Fruit fly (Drosophila melanogaster) whole organism, wandering third instar larva: ENCODE results near the gene CG15408.

Source experiments
- CrebA ChIP-seq: fragments of 200-800 bp; sonication (Bioruptor generic); optimal IDR thresholded peaks from 2 replicates; lab custom pipeline; 2016; ENCODE audit warnings: missing biosample characterization, mild to moderate bottlenecking, missing genetic modification characterization, borderline replicate concordance
- Dif ChIP-seq: fragments of 200-275, 200-300 bp; sonication (Bioruptor generic); optimal IDR thresholded peaks from 2 replicates; lab custom pipeline; 2018; ENCODE audit warnings: missing biosample characterization, missing genetic modification characterization; ENCODE audit not compliant: partially characterized antibody
- GATAd ChIP-seq: sonication (Bioruptor generic); optimal IDR thresholded peaks from 2 replicates; lab custom pipeline; 2016; ENCODE audit warnings: missing biosample characterization, missing genetic modification characterization
- HLH106 ChIP-seq: fragments of 200-800 bp; optimal IDR thresholded peaks from 3 replicates; lab custom pipeline; 2019; ENCODE audit warnings: missing biosample characterization, mild to moderate bottlenecking, missing genetic modification characterization, moderate library complexity
- Hnf4 ChIP-seq: fragments of 200-800 bp; sonication (Bioruptor generic); optimal IDR thresholded peaks from 2 replicates; lab custom pipeline; 2016; ENCODE audit warnings: missing biosample characterization, mild to moderate bottlenecking, missing genetic modification characterization
- Hr78 ChIP-seq: fragments of >200 bp; optimal IDR thresholded peaks from 2 replicates; lab custom pipeline; 2017; ENCODE audit warnings: missing biosample characterization, missing genetic modification characterization
- Hr83 ChIP-seq: fragments of 200-300 bp; sonication (Bioruptor generic); optimal IDR thresholded peaks from 2 replicates; lab custom pipeline; 2016; ENCODE audit warnings: missing biosample characterization, mild to moderate bottlenecking, missing genetic modification characterization, moderate library complexity; ENCODE audit not compliant: poor library complexity, severe bottlenecking
- Mio ChIP-seq: sonication (Bioruptor generic); optimal IDR thresholded peaks from 2 replicates; lab custom pipeline; 2016; ENCODE audit warnings: missing biosample characterization, missing genetic modification characterization
- N ChIP-seq: fragments of >200 bp; optimal IDR thresholded peaks from 2 replicates; lab custom pipeline; 2018; ENCODE audit warnings: missing biosample characterization, missing external identifiers, missing genetic modification characterization
- OdsH ChIP-seq: fragments of 200-800 bp; sonication (Bioruptor generic); optimal IDR thresholded peaks from 2 replicates; lab custom pipeline; 2016; ENCODE audit warnings: missing biosample characterization, mild to moderate bottlenecking, missing genetic modification characterization
- Rel ChIP-seq, 2 experiments: fragments of 200-800 bp; sonication (Bioruptor generic) in 1 of 2; optimal IDR thresholded peaks; 2 replicates in 1 of 2; 3 replicates in 1 of 2; lab custom pipeline; 2016 to 2019; ENCODE audit warnings: mild to moderate bottlenecking in 2 of 2, missing biosample characterization in 2 of 2, missing genetic modification characterization in 2 of 2, moderate library complexity in 1 of 2
- Sp1 ChIP-seq: fragments of 200-800 bp; sonication (Bioruptor generic); optimal IDR thresholded peaks from 3 replicates; lab custom pipeline; 2019; ENCODE audit warnings: missing biosample characterization, mild to moderate bottlenecking, missing genetic modification characterization, moderate library complexity
- br ChIP-seq: fragments of 200-800 bp; sonication (Bioruptor generic); optimal IDR thresholded peaks from 2 replicates; lab custom pipeline; 2016; ENCODE audit warnings: missing biosample characterization, missing genetic modification characterization
- brk ChIP-seq: fragments of 200-800 bp; sonication (Bioruptor generic); optimal IDR thresholded peaks from 2 replicates; lab custom pipeline; 2016; ENCODE audit warnings: missing biosample characterization, mild to moderate bottlenecking, missing genetic modification characterization
- dl ChIP-seq, 2 experiments: fragments of 175-275, 200-275 bp in 1 of 2; fragments of 200-275 bp in 1 of 2; sonication (Bioruptor generic); optimal IDR thresholded peaks; lab custom pipeline; 2018; ENCODE audit warnings: mild to moderate bottlenecking in 2 of 2, missing biosample characterization in 2 of 2, missing genetic modification characterization in 2 of 2, moderate library complexity in 2 of 2; ENCODE audit not compliant: partially characterized antibody in 2 of 2, insufficient read depth in 1 of 2
- dsf ChIP-seq: sonication (Bioruptor generic); optimal IDR thresholded peaks from 2 replicates; lab custom pipeline; 2016; ENCODE audit warnings: missing biosample characterization, missing genetic modification characterization, borderline replicate concordance
- ey ChIP-seq: fragments of 200-800 bp; sonication (Bioruptor generic); optimal IDR thresholded peaks from 2 replicates; lab custom pipeline; 2016; ENCODE audit warnings: missing biosample characterization, missing genetic modification characterization
- foxo ChIP-seq, 2 experiments: fragments of 200-800 bp; sonication (Bioruptor generic); optimal IDR thresholded peaks; 2 replicates in 1 of 2; 3 replicates in 1 of 2; lab custom pipeline; 2016 to 2017; ENCODE audit warnings: missing biosample characterization in 2 of 2, missing genetic modification characterization in 2 of 2
- h ChIP-seq: fragments of 200-800 bp; sonication (Bioruptor generic); optimal IDR thresholded peaks from 3 replicates; lab custom pipeline; 2016; ENCODE audit warnings: missing biosample characterization, mild to moderate bottlenecking, missing genetic modification characterization
- jim ChIP-seq: fragments of 175-275, 200-325 bp; sonication (Bioruptor generic); optimal IDR thresholded peaks from 2 replicates; lab custom pipeline; 2016; ENCODE audit warnings: missing biosample characterization, mild to moderate bottlenecking, missing genetic modification characterization
- lola ChIP-seq: fragments of >200 bp; optimal IDR thresholded peaks from 2 replicates; lab custom pipeline; 2017; ENCODE audit warnings: missing biosample characterization, missing genetic modification characterization
- rgr ChIP-seq: fragments of 200-800 bp; sonication (Bioruptor generic); optimal IDR thresholded peaks from 3 replicates; lab custom pipeline; 2016; ENCODE audit warnings: missing biosample characterization, mild to moderate bottlenecking, missing genetic modification characterization
- sage ChIP-seq: fragments of 200-800 bp; sonication (Bioruptor generic); optimal IDR thresholded peaks from 2 replicates; lab custom pipeline; 2016; ENCODE audit warnings: missing biosample characterization, mild to moderate bottlenecking, missing genetic modification characterization
- tai ChIP-seq: sonication (Bioruptor generic); optimal IDR thresholded peaks from 2 replicates; lab custom pipeline; 2016; ENCODE audit warnings: missing biosample characterization, missing genetic modification characterization
- usp ChIP-seq: fragments of >200 bp; optimal IDR thresholded peaks from 2 replicates; lab custom pipeline; 2017; ENCODE audit warnings: missing biosample characterization, missing genetic modification characterization
- woc ChIP-seq: sonication (Bioruptor generic); optimal IDR thresholded peaks from 2 replicates; lab custom pipeline; 2016; ENCODE audit warnings: missing biosample characterization, mild to moderate bottlenecking, missing genetic modification characterization

The CG15408 gene

DNA sequence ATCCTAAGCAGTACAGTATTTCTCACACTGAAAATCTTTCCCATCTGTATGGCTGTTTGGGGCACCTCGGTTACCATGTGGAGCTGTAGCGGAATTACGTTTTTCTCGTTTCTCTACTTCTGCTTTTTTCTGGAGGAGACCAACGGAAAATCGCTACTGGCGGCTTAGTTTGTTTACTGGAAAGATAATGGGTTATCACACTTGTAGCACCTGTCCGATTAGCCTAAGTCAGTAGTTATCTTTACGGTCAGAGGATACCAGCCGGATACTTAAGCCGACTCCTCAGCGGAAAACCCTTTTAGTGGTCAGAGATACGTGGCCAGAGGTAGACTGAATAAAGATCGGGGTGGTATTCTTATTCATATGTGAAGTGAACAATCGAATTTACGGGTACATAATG, at the start of gene CG15408:
TSS of gene CG15408 (plus strand) at position 301 of the 400 bp plus-strand sequence.
- no peak for TF ChIP-seq Hr83 (GFP tag; lab: Kevin White, UChicago)
- no peak for TF ChIP-seq br (GFP tag; lab: Kevin White, UChicago)
- TF ChIP-seq Rel (GFP tag; optimal IDR thresholded peaks at IDR 0.05; lab: Kevin White, UChicago), result no peak
- no peak for TF ChIP-seq Rel (tag; optimal IDR thresholded peaks at IDR 0.05; lab: Kevin White, UChicago)
- no peak for TF ChIP-seq tai (GFP tag; lab: Kevin White, UChicago)
- TF ChIP-seq OdsH, result no peak
- TF ChIP-seq ey, result no peak
- TF ChIP-seq dl (GFP tag; optimal IDR thresholded peaks at IDR 0.05; lab: Kevin White, UChicago; ENCODE audit: insufficient read depth in 1 of 2, partially characterized antibody in 2 of 2), result no peak
- no peak for TF ChIP-seq Mio (GFP tag; lab: Kevin White, UChicago)
- no peak for TF ChIP-seq GATAd (GFP tag; lab: Kevin White, UChicago)

- no peak for TF ChIP-seq lola
- TF ChIP-seq Rel (GFP tag; optimal IDR thresholded peaks at IDR 0.05; lab: Kevin White, UChicago), result no peak
- no peak for TF ChIP-seq Rel (tag; optimal IDR thresholded peaks at IDR 0.05; lab: Kevin White, UChicago)
- TF ChIP-seq CrebA (GFP tag; lab: Kevin White, UChicago), result peak; percentile 6
Observed at dm6 chr2L:3293718-3294340, 38.8 kb upstream of the CG15408 start.

dm6 chr2L:3294572-3294971, 38.0 kb upstream of the CG15408 start, which contains the start of gene CG9664:
Gene CG9664 (minus strand): TSS chr2L:3294706.
- TF ChIP-seq sage (GFP tag; lab: Kevin White, UChicago) (peak; percentile 3), dl (GFP tag; optimal IDR thresholded peaks at IDR 0.05; lab: Kevin White, UChicago; ENCODE audit: insufficient read depth in 1 of 2, partially characterized antibody in 2 of 2) (no peak)

DNA sequence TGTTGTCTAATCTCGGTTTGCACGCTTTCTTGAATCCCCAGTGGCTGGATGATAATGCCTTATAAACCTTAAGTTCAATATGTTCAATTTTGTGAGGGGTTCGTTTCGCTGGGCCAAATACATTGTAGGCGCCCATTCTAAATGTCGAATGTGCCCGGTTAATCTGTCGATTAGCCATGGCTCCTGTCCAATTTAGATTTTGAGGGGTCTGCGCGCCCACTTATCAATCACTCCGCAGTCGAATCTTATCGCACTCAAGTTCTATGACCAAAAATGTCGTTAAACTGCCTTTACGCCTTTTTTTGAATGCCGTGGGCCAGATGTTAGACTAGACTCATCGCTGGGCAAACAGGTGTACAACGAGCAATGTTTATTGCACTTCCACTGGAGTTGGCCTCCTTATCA, 34.5 kb upstream of the CG15408 start:
- TF ChIP-seq Hnf4 (GFP tag; lab: Kevin White, UChicago) (no peak), Rel (GFP tag; optimal IDR thresholded peaks at IDR 0.05; lab: Kevin White, UChicago) (no peak), Rel (tag; optimal IDR thresholded peaks at IDR 0.05; lab: Kevin White, UChicago) (peak; percentile 1), h (GFP tag; lab: Kevin White, UChicago) (peak; percentile 54), GATAd (GFP tag; lab: Kevin White, UChicago) (no peak), CrebA (GFP tag; lab: Kevin White, UChicago) (peak; percentile 39)

DNA sequence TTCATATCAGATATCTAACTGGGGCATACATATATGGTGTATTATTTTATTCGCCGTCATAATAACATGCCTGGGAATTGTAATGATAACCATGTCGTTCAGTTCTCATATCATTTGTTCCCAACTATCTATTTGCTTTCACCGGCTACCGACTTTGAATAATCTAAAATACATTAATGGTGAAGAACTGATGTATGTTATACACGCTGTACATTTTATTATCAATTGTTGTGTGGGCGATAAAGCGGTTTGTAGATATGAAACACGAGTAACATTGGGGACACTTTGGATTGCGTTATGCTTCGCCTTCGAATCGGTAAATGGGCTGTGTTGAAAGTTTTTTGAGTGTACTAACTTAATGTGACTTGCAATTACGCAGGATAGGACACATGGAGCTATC, 33.5 kb upstream of the CG15408 start:
- TF ChIP-seq Hr78 (GFP tag; lab: Kevin White, UChicago) (no peak), woc (GFP tag; lab: Kevin White, UChicago) (no peak), h (GFP tag; lab: Kevin White, UChicago) (no peak), dsf (no peak)
- TF ChIP-seq, all 38 proteins: peak for 0

DNA sequence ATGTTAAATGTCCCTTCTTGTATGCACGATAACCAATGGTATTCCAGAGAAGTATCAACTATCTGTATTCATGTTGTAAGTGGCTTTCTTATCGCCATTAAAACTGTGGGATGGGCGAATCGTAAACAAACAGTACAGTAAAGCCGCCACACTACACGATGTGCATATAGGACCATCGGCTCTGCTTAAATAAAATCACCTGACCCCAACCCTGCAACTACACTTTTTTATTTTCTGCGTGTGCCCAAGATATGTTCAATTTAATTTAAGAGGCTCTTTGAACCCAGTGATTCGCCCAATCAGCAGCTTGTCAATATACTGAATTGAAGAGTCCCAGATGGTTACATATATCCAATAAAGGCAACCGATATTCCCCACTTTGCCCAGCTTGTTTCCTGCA, 32.8 kb upstream of the CG15408 start:
- no peak for TF ChIP-seq h (GFP tag; lab: Kevin White, UChicago)
- no peak for TF ChIP-seq brk (GFP tag; lab: Kevin White, UChicago)
- no peak for TF ChIP-seq Hnf4 (GFP tag; lab: Kevin White, UChicago)
- no peak for TF ChIP-seq jim (GFP tag; lab: Kevin White, UChicago)
- no peak for TF ChIP-seq Hr83 (GFP tag; lab: Kevin White, UChicago)
- TF ChIP-seq rgr (GFP tag; lab: Kevin White, UChicago), result no peak
- TF ChIP-seq GATAd (GFP tag; lab: Kevin White, UChicago), result no peak
- no peak for TF ChIP-seq br (GFP tag; lab: Kevin White, UChicago)
- no peak for TF ChIP-seq HLH106 (tag; lab: Kevin White, UChicago)
- TF ChIP-seq Sp1 (GFP tag; lab: Kevin White, UChicago), result no peak
- TF ChIP-seq N (GFP tag; lab: Kevin White, UChicago), result no peak
- TF ChIP-seq ey, result no peak
- no peak for TF ChIP-seq dsf
- no peak for TF ChIP-seq foxo (GFP tag; optimal IDR thresholded peaks at IDR 0.05; lab: Kevin White, UChicago)
- TF ChIP-seq, all 38 proteins: peak for 0

DNA sequence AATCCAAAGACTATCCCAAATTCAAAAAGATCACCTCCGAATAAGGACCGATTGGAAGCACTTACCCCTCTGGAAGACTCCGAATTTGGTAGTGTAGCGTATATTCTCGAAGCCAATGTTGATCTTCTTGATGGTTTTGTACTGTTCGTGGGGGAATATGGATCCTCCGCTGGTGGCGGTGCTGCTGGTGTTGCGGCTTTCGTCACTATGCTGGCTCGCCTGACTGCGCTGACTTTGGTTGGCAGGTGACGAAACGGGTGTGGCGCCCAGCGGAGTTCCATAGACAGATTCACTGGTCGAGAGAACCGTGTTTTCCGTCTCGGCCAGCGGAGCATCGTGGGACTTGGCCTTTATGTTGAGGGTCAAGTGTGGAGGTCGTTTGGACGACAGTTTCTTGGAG, 31.6 kb upstream of the CG15408 start:
- TF ChIP-seq br (GFP tag; lab: Kevin White, UChicago) (no peak), N (GFP tag; lab: Kevin White, UChicago) (no peak), Sp1 (GFP tag; lab: Kevin White, UChicago) (no peak), Hnf4 (GFP tag; lab: Kevin White, UChicago) (no peak), usp (GFP tag; lab: Kevin White, UChicago) (no peak), woc (GFP tag; lab: Kevin White, UChicago) (no peak), Dif (GFP tag; lab: Kevin White, UChicago) (no peak), brk (GFP tag; lab: Kevin White, UChicago) (no peak)
